Worm (Caenorhabditis elegans): ENCODE data around the gene EGAP5.1.

Gene EGAP5.1

ce11 chrX:5162755-5163154 lies at the start of gene EGAP5.1:
TSS of gene EGAP5.1 (plus strand) at chrX:5163055.
- TF ChIP-seq gmeb-2 (tag; optimal IDR thresholded peaks at IDR 0.05) (no peak), C08G9.2 (tag; optimal IDR thresholded peaks at IDR 0.05) (no peak), eyg-1 (tag; optimal IDR thresholded peaks at IDR 0.05) (no peak), ceh-48 (tag; optimal IDR thresholded peaks at IDR 0.05) (no peak), ceh-31 (tag; optimal IDR thresholded peaks at IDR 0.05) (no peak), unc-86 (tag; optimal IDR thresholded peaks at IDR 0.05) (no peak), ceh-45 (GFP tag; IDR thresholded peaks at IDR 0.05) (no peak), ceh-24 (tag; optimal IDR thresholded peaks at IDR 0.05) (no peak), ama-1 (optimal IDR thresholded peaks at IDR 0.05) (no peak), F13H6.1 (tag; optimal IDR thresholded peaks at IDR 0.05) (no peak), ahr-1 (tag; optimal IDR thresholded peaks at IDR 0.05) (no peak), pag-3 (tag; optimal IDR thresholded peaks at IDR 0.05; ENCODE audit: borderline replicate concordance) (no peak), hlh-30 (tag; optimal IDR thresholded peaks at IDR 0.05; ENCODE audit: insufficient read depth) (no peak), C38D4.7 (GFP tag; optimal IDR thresholded peaks at IDR 0.05) (no peak)

ce11 chrX:5115511-5115910 lies 47.3 kb upstream of the EGAP5.1 start:
- TF ChIP-seq ceh-31 (tag; optimal IDR thresholded peaks at IDR 0.05) = no peak

- no peak for TF ChIP-seq hlh-13 (GFP tag; optimal IDR thresholded peaks at IDR 0.05)
- no peak for TF ChIP-seq pqm-1 (tag; optimal IDR thresholded peaks at IDR 0.05)
- no peak for TF ChIP-seq ceh-2 (tag; optimal IDR thresholded peaks at IDR 0.05)
- TF ChIP-seq lin-11 (tag; optimal IDR thresholded peaks at IDR 0.05) = no peak
Measured at ce11 chrX:5116180-5116579, 46.7 kb upstream of the EGAP5.1 start.

DNA sequence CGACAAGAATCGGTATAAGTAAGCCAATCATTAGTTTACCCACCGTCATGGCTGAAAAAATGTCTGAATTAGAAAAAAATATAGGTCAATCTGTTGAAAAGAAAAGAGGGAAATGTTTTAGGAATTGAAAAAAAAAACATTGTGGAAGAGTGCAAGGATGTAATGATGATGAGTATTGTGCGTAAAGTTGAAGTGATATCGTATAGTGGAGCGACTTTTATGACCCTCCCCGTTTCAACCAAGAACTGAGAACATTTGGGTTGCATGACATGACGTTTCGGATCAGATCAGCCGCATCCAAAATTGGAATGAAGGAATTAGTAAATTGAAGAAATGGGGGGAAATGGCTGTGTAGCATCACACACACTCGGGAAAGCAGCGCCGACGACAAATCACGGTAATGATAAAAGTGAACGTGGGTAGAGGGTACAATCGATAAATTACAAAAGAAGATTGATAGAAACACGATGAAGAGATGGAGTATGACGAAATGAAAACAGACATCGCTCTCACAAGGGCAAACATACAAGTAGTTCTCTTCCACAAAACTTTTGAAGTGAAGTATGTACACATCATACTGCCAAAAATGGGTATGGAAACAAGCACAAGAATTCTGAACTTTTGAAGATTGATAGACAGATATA lies 45.9 kb upstream of the EGAP5.1 start, which contains the start of gene apl-1:
TSS of gene apl-1 (minus strand) at position 51 of the 644 bp plus-strand sequence.
- TF ChIP-seq sox-2 (GFP tag; IDR thresholded peaks at IDR 0.05) (no peak), hlh-30 (tag; optimal IDR thresholded peaks at IDR 0.05; ENCODE audit: insufficient read depth) (no peak), odd-2 (tag; optimal IDR thresholded peaks at IDR 0.05) (no peak)

- TF ChIP-seq fkh-6 (tag; optimal IDR thresholded peaks at IDR 0.05) (no peak), ceh-30 (tag; optimal IDR thresholded peaks at IDR 0.05) (no peak), unc-42 (tag; optimal IDR thresholded peaks at IDR 0.05) (peak; percentile 99)
Measured at ce11 chrX:5117571-5117970, 45.3 kb upstream of the EGAP5.1 start.

DNA sequence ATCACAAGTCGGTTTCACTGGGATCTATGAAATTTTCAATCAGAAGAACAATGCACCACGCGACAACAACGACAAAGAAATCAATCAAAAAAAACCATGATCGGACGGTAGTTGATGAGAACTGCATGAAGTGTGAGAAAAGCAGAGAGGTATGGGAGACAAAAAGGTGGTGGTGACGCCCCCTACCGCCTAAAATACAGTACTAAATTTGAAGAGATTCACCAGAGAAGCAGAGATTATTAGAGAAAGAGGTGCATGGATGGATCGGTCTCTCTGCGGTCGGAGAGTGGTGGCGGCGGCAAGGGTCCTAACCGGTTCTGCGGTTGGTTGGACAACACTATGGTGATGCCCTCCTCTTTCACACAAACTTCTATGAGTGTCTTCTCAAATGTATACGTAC lies 43.6 kb upstream of the EGAP5.1 start:
- TF ChIP-seq nfya-1 (tag; optimal IDR thresholded peaks at IDR 0.05) (peak; percentile 59), rnt-1 (tag; optimal IDR thresholded peaks at IDR 0.05) (peak; percentile 81), npax-4 (tag; optimal IDR thresholded peaks at IDR 0.05) (no peak), F13H6.1 (tag; optimal IDR thresholded peaks at IDR 0.05) (peak; percentile 13), ceh-31 (tag; optimal IDR thresholded peaks at IDR 0.05) (peak; percentile 45), ceh-34 (tag; optimal IDR thresholded peaks at IDR 0.05) (peak; percentile 25)

DNA sequence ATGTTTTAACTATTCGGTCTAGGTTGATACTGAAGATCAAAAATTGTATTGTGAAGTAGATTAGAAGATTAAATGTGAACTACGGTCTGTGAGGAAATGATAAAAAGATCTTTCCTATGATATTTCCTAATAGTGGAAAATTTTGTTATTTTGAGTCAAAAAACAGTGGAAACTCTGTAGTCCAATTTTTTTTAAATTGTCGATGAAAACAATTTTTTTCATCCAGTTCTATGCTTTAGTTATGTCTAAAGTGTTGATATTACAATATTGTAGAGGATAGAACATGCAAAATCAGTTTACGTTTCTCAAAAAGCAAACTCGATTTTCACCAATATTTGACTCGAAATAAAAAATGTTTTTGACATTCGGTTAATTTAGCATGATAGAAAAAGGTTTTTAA lies 43.2 kb upstream of the EGAP5.1 start:
- TF ChIP-seq tbx-2 (tag; optimal IDR thresholded peaks at IDR 0.05) (no peak), F13H6.1 (tag; optimal IDR thresholded peaks at IDR 0.05) (no peak), lin-11 (tag; optimal IDR thresholded peaks at IDR 0.05) (no peak), madf-2 (tag; optimal IDR thresholded peaks at IDR 0.05) (no peak), K09A11.1 (tag; optimal IDR thresholded peaks at IDR 0.05; ENCODE audit: insufficient read depth) (no peak), elt-4 (tag; optimal IDR thresholded peaks at IDR 0.05) (no peak), ceh-22 (tag; optimal IDR thresholded peaks at IDR 0.05) (no peak), T23F11.4 (GFP tag; optimal IDR thresholded peaks at IDR 0.05) (no peak), hlh-13 (GFP tag; optimal IDR thresholded peaks at IDR 0.05) (no peak), ref-2 (tag; optimal IDR thresholded peaks at IDR 0.05) (no peak), ahr-1 (tag; optimal IDR thresholded peaks at IDR 0.05) (no peak), ttx-3 (tag; optimal IDR thresholded peaks at IDR 0.05) (no peak), pros-1 (tag; optimal IDR thresholded peaks at IDR 0.05) (no peak), hlh-30 (tag; optimal IDR thresholded peaks at IDR 0.05; ENCODE audit: insufficient read depth) (no peak), ets-4 (tag; optimal IDR thresholded peaks at IDR 0.05) (no peak)
